Worm (Caenorhabditis elegans): ENCODE measurements around the gene oac-51.
A peak's percentile ranks its signal among the peaks of the same experiment; 100 is the strongest.
"Not testable (repeated sequence)": the region's sequence is repeated elsewhere in the genome, so short reads cannot be mapped to it uniquely, and the experiment has no call there.

Gene oac-51

DNA sequence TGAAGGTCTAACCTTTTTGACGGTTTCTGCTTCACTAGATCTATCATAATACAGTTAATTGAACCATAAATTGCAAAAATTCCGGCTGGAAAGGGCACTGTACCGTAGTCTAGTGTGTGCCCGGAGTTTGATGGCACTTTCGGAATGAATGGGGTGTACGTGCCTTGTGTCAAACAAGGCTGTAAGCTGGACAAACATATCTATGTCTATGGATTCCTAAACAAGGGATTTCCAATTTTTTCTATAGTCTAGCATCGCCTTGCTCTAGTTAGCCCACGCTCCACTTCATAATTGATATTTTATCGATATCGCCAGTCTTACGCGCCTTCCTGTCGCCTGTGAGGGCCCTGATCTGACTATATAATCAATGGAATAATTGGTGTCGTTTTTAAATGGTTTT lies 9.9 kb downstream of the oac-51 start, which contains the start of gene oac-52:
TSS of gene oac-52 (minus strand) at position 101 of the 400 bp plus-strand sequence.
- TF ChIP-seq nhr-77 (tag; optimal IDR thresholded peaks at IDR 0.05) (no peak), nhr-11 (tag; optimal IDR thresholded peaks at IDR 0.05) (no peak), mdl-1 (tag; optimal IDR thresholded peaks at IDR 0.05) (no peak), nhr-10 (tag; optimal IDR thresholded peaks at IDR 0.05) (no peak)

- TF ChIP-seq sem-4 (tag; optimal IDR thresholded peaks at IDR 0.05) (no peak), nhr-21 (tag; optimal IDR thresholded peaks at IDR 0.05) (no peak), ZK546.5 (tag; optimal IDR thresholded peaks at IDR 0.05) (no peak), aly-2 (tag; optimal IDR thresholded peaks at IDR 0.05) (no peak), ama-1 (optimal IDR thresholded peaks at IDR 0.05) (peak; percentile 46)
These were observed 11.0 kb downstream of the oac-51 start for ce11 chrIV:4347578-4348003.

- not testable (repeated sequence) for TF ChIP-seq unc-55 (GFP tag; optimal IDR thresholded peaks at IDR 0.05); ZK546.5 (tag; optimal IDR thresholded peaks at IDR 0.05); mbf-1 (tag; optimal IDR thresholded peaks at IDR 0.05)
These were observed 11.5 kb downstream of the oac-51 start, which contains the start of gene W03B1.5 for ce11 chrIV:4348146-4348545. TSS of gene W03B1.5 (plus strand) at chrIV:4348446.

DNA sequence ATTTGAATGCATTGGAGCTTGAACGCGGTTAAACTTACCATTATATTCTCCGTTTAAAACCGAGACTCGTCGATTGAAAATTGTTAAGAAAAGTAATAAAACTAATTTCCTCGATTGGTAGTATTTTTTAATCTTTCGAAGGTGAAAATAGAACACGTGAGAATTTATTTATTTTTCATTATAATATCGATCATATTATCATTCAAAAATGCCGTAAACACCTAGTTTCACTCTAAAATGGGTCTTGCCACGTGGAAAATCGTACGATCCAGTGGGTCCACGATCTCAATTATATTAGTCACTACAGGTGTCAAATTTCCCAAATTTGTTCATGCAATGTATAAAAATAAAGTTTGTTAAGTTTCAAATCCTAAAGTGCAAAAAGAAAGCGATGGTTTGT lies 20.3 kb downstream of the oac-51 start, which contains the start of gene W03B1.9:
TSS of gene W03B1.9 (minus strand) at position 101 of the 400 bp plus-strand sequence.
- TF ChIP-seq nhr-77 (tag; optimal IDR thresholded peaks at IDR 0.05) = no peak

DNA sequence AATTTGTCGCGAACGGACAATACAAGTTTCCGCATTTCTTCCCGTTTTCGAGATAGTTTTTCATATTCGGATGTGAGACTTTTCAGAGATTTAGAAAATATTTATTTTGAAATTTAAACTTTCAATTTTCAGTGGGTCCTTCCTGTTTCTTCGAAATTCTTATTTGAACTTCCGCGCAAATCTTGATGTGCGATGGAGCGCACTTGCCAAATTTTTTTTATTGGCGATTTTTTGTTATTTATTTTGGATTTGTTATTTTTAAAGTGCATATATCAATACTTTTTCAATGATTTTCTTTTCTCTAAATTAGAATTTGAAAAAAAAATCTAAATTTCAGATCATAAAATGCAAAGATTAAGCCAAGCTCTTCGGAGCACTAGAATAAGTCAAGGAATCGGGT lies 20.7 kb downstream of the oac-51 start, which contains the start of gene sars-2:
TSS of gene sars-2 (plus strand) at position 341 of the 400 bp plus-strand sequence.
- peak in 1 of 2 experiments; percentile 65 for TF ChIP-seq lsy-2 (tag; optimal IDR thresholded peaks at IDR 0.05)
- TF ChIP-seq nhr-21 (tag; optimal IDR thresholded peaks at IDR 0.05) = no peak
- no peak for TF ChIP-seq ama-1 (optimal IDR thresholded peaks at IDR 0.05)
- TF ChIP-seq nhr-129 (tag; optimal IDR thresholded peaks at IDR 0.05) = peak; percentile 7
- no peak for TF ChIP-seq nhr-25 (tag; optimal IDR thresholded peaks at IDR 0.05)
- peak; percentile 49 for TF ChIP-seq C34F6.9 (tag; optimal IDR thresholded peaks at IDR 0.05)
- peak; percentile 82 for TF ChIP-seq unc-55 (GFP tag; optimal IDR thresholded peaks at IDR 0.05)
- TF ChIP-seq gmeb-1 (tag; optimal IDR thresholded peaks at IDR 0.05) = peak; percentile 93

DNA sequence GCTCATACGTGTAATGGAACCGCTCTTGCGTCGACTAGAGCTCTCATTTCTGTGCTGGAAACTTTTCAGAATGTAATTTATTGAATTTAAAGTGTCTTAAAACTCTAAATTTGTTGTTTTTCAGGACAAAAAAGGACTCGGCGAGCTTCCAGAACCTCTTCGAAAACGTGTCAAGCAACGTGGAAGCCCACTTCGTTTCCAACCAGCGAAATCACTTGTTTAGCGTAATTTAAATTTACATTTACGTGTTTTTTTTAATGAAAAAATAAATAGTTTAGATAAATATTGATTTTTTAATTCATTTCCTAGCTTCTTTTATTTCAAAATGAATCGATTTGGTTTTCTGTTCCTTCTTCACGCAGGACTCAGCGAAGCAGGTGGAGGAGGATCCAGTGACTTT lies 23.1 kb downstream of the oac-51 start, which contains the start of gene F55F10.3:
TSS of gene F55F10.3 (plus strand) at position 301 of the 400 bp plus-strand sequence.
- TF ChIP-seq zag-1 (tag; optimal IDR thresholded peaks at IDR 0.05) (no peak), sma-9 (GFP tag; optimal IDR thresholded peaks at IDR 0.05) (no peak), sma-9 (tag; optimal IDR thresholded peaks at IDR 0.05) (no peak), ztf-11 (tag; optimal IDR thresholded peaks at IDR 0.05) (no peak), snpc-4 (tag; optimal IDR thresholded peaks at IDR 0.05) (no peak), lin-11 (tag; optimal IDR thresholded peaks at IDR 0.05) (no peak), lin-13 (GFP tag; optimal IDR thresholded peaks at IDR 0.05) (no peak), unc-55 (GFP tag; optimal IDR thresholded peaks at IDR 0.05) (no peak), ceh-82 (tag; optimal IDR thresholded peaks at IDR 0.05) (no peak), nhr-12 (tag; optimal IDR thresholded peaks at IDR 0.05) (no peak), mab-5 (tag; optimal IDR thresholded peaks at IDR 0.05) (no peak), lsy-2 (tag; optimal IDR thresholded peaks at IDR 0.05) (no peak), blmp-1 (tag; optimal IDR thresholded peaks at IDR 0.05; ENCODE audit: insufficient read depth) (no peak)

ce11 chrIV:4360497-4360896 lies 23.9 kb downstream of the oac-51 start, which contains the start of gene F55F10.1:
TSS of gene F55F10.1 (plus strand) at chrIV:4360837.
- TF ChIP-seq fos-1 (tag; optimal IDR thresholded peaks at IDR 0.05) = peak; percentile 27
- peak; percentile 83 to 88 for TF ChIP-seq lsy-2 (tag; optimal IDR thresholded peaks at IDR 0.05)
- no peak for TF ChIP-seq ceh-82 (tag; optimal IDR thresholded peaks at IDR 0.05)
- TF ChIP-seq gmeb-1 (tag; optimal IDR thresholded peaks at IDR 0.05) = peak; percentile 88
- TF ChIP-seq nhr-25 (tag; optimal IDR thresholded peaks at IDR 0.05) = peak; percentile 52
- peak; percentile 36 for TF ChIP-seq F13H6.1 (tag; optimal IDR thresholded peaks at IDR 0.05)
- peak; percentile 15 for TF ChIP-seq egl-27 (tag; optimal IDR thresholded peaks at IDR 0.05)
- peak; percentile 9 for TF ChIP-seq mab-5 (tag; optimal IDR thresholded peaks at IDR 0.05)
- TF ChIP-seq unc-55 (GFP tag; optimal IDR thresholded peaks at IDR 0.05) = peak; percentile 53
- peak; percentile 79 for TF ChIP-seq C34F6.9 (tag; optimal IDR thresholded peaks at IDR 0.05)
- TF ChIP-seq elt-3 (tag; optimal IDR thresholded peaks at IDR 0.05) = no peak
- no peak for TF ChIP-seq R02D3.7 (tag; optimal IDR thresholded peaks at IDR 0.05)
- peak; percentile 52 for TF ChIP-seq crh-2 (tag; optimal IDR thresholded peaks at IDR 0.05)
- peak; percentile 29 for TF ChIP-seq nhr-129 (tag; optimal IDR thresholded peaks at IDR 0.05)
- peak; percentile 48 for TF ChIP-seq sma-3 (GFP tag; optimal IDR thresholded peaks at IDR 0.05)
- peak; percentile 9 for TF ChIP-seq nhr-21 (tag; optimal IDR thresholded peaks at IDR 0.05)
